Worm (Caenorhabditis elegans) whole organism, L2 larva: ENCODE results near the gene nrde-1.

ENCODE experiments used
- ceh-16 ChIP-seq: fragments of 150-350 bp; optimal IDR thresholded peaks from 2 replicates; lab custom pipeline; 2014; ENCODE audit warnings: missing biosample characterization, missing genetic modification characterization
- fos-1 ChIP-seq: fragments of 150-350 bp; optimal IDR thresholded peaks from 2 replicates; lab custom pipeline; 2014; ENCODE audit warnings: missing biosample characterization, missing genetic modification characterization
- lin-11 ChIP-seq: fragments of 150-350 bp; sonication (generic microtip); optimal IDR thresholded peaks from 2 replicates; lab custom pipeline; 2014; ENCODE audit warnings: missing biosample characterization, missing genetic modification characterization, inconsistent platforms, mixed read lengths
- lin-39 ChIP-seq: fragments of 150-350 bp; optimal IDR thresholded peaks from 2 replicates; lab custom pipeline; 2014; ENCODE audit warnings: missing biosample characterization, missing genetic modification reagents, missing genetic modification characterization
- nhr-12 ChIP-seq: fragments of 150-350 bp; optimal IDR thresholded peaks from 2 replicates; lab custom pipeline; 2014; ENCODE audit warnings: missing biosample characterization, missing genetic modification characterization
- nhr-23 ChIP-seq: fragments of 150-350 bp; optimal IDR thresholded peaks from 2 replicates; lab custom pipeline; 2014; ENCODE audit warnings: missing biosample characterization, missing genetic modification reagents, missing genetic modification characterization
- nhr-237 ChIP-seq: fragments of 150-350 bp; optimal IDR thresholded peaks from 2 replicates; lab custom pipeline; 2014; ENCODE audit warnings: missing biosample characterization, missing genetic modification characterization
- sma-9 ChIP-seq, 2 experiments: fragments of 150-350 bp in 1 of 2; sonication (generic microtip) in 1 of 2; optimal IDR thresholded peaks; 2 replicates each; lab custom pipeline; 2014 to 2016; ENCODE audit warnings: missing genetic modification characterization in 2 of 2, mild to moderate bottlenecking in 1 of 2, missing biosample characterization in 1 of 2, missing compliant biosample characterization in 1 of 2, missing genetic modification reagents in 1 of 2, moderate library complexity in 1 of 2
- ztf-11 ChIP-seq: sonication (generic microtip); optimal IDR thresholded peaks from 2 replicates; lab custom pipeline; 2017; ENCODE audit warnings: missing biosample characterization, missing genetic modification characterization

DNA sequence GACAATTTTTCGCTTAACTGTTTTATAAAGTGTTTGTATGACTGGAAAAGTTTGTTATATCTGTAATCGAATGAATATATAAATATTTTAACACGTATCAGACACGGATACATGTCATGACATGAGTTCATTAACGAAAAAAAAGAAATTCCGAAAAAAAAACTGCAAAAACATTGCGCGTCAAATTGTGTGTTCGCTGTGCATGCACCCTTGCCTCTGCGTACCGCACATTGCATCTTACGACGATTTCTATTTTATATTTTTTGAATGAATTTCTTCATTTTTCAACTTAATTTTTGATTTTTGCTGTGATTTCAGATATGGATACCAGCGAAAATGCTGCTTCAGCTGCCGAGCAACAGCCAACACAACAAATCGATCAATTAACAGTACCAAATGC lies 8.3 kb upstream of the nrde-1 start, which contains the start of gene wdr-5.1:
- no peak for TF ChIP-seq sma-9 (GFP tag; optimal IDR thresholded peaks at IDR 0.05; lab: Kevin White, UChicago)
- TF ChIP-seq sma-9 (tag; optimal IDR thresholded peaks at IDR 0.05; lab: Kevin White, UChicago): no peak
- TF ChIP-seq nhr-237 (tag; lab: Kevin White, UChicago): no peak
- TF ChIP-seq lin-11: no peak
- no peak for TF ChIP-seq ztf-11 (tag; lab: Kevin White, UChicago)
- TF ChIP-seq nhr-23: no peak
- no peak for TF ChIP-seq fos-1 (tag; lab: Kevin White, UChicago)
- no peak for TF ChIP-seq nhr-12
- no peak for TF ChIP-seq lin-39 (tag; lab: Kevin White, UChicago)
- TF ChIP-seq ceh-16 (tag; lab: Kevin White, UChicago): no peak
